Fruit fly (Drosophila melanogaster): ENCODE measurements around the gene NimA.

NimA gene

DNA sequence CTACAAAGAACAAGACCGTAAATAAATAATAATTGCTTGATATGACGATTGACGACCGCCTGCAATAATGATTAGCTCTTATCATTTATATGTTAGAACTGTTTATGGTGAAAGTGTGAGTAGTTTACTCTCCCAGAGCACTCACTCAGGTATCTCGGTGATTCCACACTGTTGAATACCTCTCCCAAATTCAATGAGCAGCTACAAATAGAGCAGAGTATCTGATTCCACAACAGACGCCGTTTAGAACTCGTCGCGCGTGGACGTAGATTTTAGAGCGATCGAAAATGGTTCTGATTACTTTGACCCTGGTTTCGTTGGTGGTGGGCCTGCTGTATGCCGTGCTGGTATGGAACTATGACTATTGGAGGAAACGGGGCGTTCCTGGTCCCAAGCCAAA is 19.7 kb downstream of the NimA start, which contains the start of gene Cyp28a5:
TSS of gene Cyp28a5 (plus strand) at position 230 of the 400 bp plus-strand sequence.
- no peak for TF ChIP-seq CG32264 (GFP tag; optimal IDR thresholded peaks at IDR 0.05)
- no peak for TF ChIP-seq h (GFP tag; optimal IDR thresholded peaks at IDR 0.05)
- no peak for TF ChIP-seq Rel (GFP tag; optimal IDR thresholded peaks at IDR 0.05)
- TF ChIP-seq Rel (tag; optimal IDR thresholded peaks at IDR 0.05) = no peak
- no peak for TF ChIP-seq foxo (GFP tag; optimal IDR thresholded peaks at IDR 0.05)
- TF ChIP-seq br (GFP tag; optimal IDR thresholded peaks at IDR 0.05) = no peak
- TF ChIP-seq lola (GFP tag; optimal IDR thresholded peaks at IDR 0.05) = no peak
- no peak for TF ChIP-seq woc (GFP tag; optimal IDR thresholded peaks at IDR 0.05)
- TF ChIP-seq GATAd (GFP tag; optimal IDR thresholded peaks at IDR 0.05) = no peak
- no peak for TF ChIP-seq Myc (optimal IDR thresholded peaks at IDR 0.05)
- TF ChIP-seq brk (GFP tag; optimal IDR thresholded peaks at IDR 0.05) = no peak
- no peak for TF ChIP-seq CG9705 (GFP tag; optimal IDR thresholded peaks at IDR 0.05)
- TF ChIP-seq usp (GFP tag; optimal IDR thresholded peaks at IDR 0.05) = no peak
- no peak for TF ChIP-seq jim (GFP tag; optimal IDR thresholded peaks at IDR 0.05)
- no peak for TF ChIP-seq dmrt93B (GFP tag; optimal IDR thresholded peaks at IDR 0.05)
- no peak for TF ChIP-seq Hr83 (GFP tag; optimal IDR thresholded peaks at IDR 0.05; ENCODE audit: poor library complexity, severe bottlenecking)
- no peak for TF ChIP-seq Hnf4 (GFP tag; optimal IDR thresholded peaks at IDR 0.05)
- TF ChIP-seq Mio (GFP tag; optimal IDR thresholded peaks at IDR 0.05) = no peak
- no peak for TF ChIP-seq Dfd (GFP tag; optimal IDR thresholded peaks at IDR 0.05)
- no peak for TF ChIP-seq Dif (GFP tag; optimal IDR thresholded peaks at IDR 0.05; ENCODE audit: partially characterized antibody)
- no peak for TF ChIP-seq Jra (GFP tag; optimal IDR thresholded peaks at IDR 0.05)

DNA sequence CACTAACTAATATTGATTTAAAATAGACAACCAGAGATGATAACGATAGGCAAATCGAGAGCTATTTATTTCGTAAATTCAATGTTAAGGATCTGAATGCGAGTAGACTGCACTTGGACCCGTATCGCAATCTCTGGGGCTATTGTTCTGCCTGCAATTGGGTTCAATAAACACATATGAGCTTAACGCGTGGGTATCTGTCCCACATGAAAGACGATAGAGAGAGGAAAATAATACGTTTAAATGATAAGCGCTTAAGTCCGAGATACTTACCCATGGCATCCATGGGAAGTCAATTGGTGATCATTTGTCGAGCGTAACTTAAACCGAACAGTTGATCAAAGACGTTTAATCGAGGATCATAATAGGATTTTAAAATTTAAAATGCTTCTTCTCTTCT is 22.5 kb downstream of the NimA start, which contains the start of gene NimC2:
TSS of gene NimC2 (plus strand) at position 301 of the 400 bp plus-strand sequence.
- TF ChIP-seq tai (GFP tag; optimal IDR thresholded peaks at IDR 0.05) = no peak

DNA sequence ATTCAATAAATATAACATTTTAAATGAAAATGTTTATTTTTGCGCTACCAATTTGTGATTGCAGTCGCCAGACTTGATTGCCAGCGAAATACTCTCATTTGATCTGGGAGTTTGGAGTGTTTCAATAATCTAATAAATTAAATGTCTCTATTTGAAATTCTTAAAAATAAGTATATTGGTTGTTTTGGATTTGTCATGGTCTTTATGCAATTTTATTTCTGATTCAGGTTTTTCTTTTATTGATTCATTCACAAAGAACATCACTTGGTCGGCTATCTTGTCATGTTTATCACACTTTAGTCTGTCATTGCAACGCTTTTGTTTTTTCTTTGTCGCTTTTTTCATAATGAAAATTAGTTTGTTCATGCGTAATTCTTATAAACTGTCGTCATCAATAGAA is 41.6 kb downstream of the NimA start:
- peak; percentile 6 for TF ChIP-seq sage (GFP tag; optimal IDR thresholded peaks at IDR 0.05)
- no peak for TF ChIP-seq Mio (GFP tag; optimal IDR thresholded peaks at IDR 0.05)
- TF ChIP-seq rgr (GFP tag; optimal IDR thresholded peaks at IDR 0.05) = peak; percentile 19
- peak; percentile 63 for TF ChIP-seq HLH106 (tag; optimal IDR thresholded peaks at IDR 0.05)
- no peak for TF ChIP-seq woc (GFP tag; optimal IDR thresholded peaks at IDR 0.05)
- TF ChIP-seq Jra (GFP tag; optimal IDR thresholded peaks at IDR 0.05) = no peak
- TF ChIP-seq CG9705 (GFP tag; optimal IDR thresholded peaks at IDR 0.05) = no peak
- TF ChIP-seq Rel (GFP tag; optimal IDR thresholded peaks at IDR 0.05) = no peak
- TF ChIP-seq Rel (tag; optimal IDR thresholded peaks at IDR 0.05) = no peak
- TF ChIP-seq dl (GFP tag; optimal IDR thresholded peaks at IDR 0.05; ENCODE audit: insufficient read depth in 1 of 2, partially characterized antibody in 2 of 2) = no peak
- peak; percentile 34 for TF ChIP-seq h (GFP tag; optimal IDR thresholded peaks at IDR 0.05)
- TF ChIP-seq foxo (GFP tag; optimal IDR thresholded peaks at IDR 0.05) = peak in 1 of 2 experiments; percentile 36

DNA sequence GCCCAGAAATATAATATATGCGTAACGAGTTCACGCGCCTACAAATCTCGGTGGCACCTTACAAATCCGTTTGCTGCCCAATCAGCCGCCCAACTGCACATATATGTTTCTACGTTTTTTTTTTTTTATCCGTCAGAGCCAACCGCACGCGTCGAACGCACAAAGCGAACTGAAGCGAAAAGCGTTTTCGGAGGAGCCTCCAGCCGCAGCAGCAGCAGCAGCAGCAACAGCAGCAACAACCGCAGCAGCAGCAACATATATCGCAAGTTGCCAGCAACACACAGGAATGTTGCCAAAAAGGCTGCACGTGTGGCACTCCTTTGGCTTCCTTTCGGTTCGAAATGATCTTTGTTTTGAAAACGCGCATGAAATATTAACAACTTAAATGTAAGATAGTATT is 43.7 kb downstream of the NimA start, which contains the start of gene rk:
TSS of gene rk (minus strand) at position 171 of the 400 bp plus-strand sequence.
- TF ChIP-seq Dfd (GFP tag; optimal IDR thresholded peaks at IDR 0.05) = peak; percentile 65
- no peak for TF ChIP-seq brk (GFP tag; optimal IDR thresholded peaks at IDR 0.05)

DNA sequence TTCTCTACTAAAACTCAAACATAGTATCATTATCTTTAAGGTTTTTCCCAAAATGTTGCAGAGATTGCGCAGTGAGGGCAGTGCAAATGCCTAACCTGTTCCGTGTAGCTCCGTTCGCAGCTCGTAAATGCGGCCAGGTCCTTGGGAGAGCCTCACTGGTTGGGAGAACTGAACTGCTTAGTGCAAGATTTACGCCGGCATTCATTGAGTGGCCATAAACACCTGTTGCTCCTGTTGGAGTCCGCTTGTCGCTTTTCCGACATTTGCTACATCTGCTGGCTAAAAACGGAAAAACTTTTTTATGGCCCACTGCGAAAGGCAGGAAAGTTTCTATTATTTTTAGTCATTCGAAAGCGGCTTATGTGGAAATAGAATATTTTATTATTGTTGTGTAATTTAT is 44.5 kb downstream of the NimA start:
- TF ChIP-seq usp (GFP tag; optimal IDR thresholded peaks at IDR 0.05) (no peak), CrebA (GFP tag; optimal IDR thresholded peaks at IDR 0.05; ENCODE audit: borderline replicate concordance) (no peak), tai (GFP tag; optimal IDR thresholded peaks at IDR 0.05) (no peak), Hr83 (GFP tag; optimal IDR thresholded peaks at IDR 0.05; ENCODE audit: poor library complexity, severe bottlenecking) (no peak), Hnf4 (GFP tag; optimal IDR thresholded peaks at IDR 0.05) (no peak), rgr (GFP tag; optimal IDR thresholded peaks at IDR 0.05) (no peak), CG9705 (GFP tag; optimal IDR thresholded peaks at IDR 0.05) (no peak), Myc (optimal IDR thresholded peaks at IDR 0.05) (no peak), Abd-B (GFP tag; optimal IDR thresholded peaks at IDR 0.05) (no peak), fru (GFP tag; optimal IDR thresholded peaks at IDR 0.05) (no peak), Dif (GFP tag; optimal IDR thresholded peaks at IDR 0.05; ENCODE audit: partially characterized antibody) (no peak), psq (GFP tag; optimal IDR thresholded peaks at IDR 0.05) (no peak)

DNA sequence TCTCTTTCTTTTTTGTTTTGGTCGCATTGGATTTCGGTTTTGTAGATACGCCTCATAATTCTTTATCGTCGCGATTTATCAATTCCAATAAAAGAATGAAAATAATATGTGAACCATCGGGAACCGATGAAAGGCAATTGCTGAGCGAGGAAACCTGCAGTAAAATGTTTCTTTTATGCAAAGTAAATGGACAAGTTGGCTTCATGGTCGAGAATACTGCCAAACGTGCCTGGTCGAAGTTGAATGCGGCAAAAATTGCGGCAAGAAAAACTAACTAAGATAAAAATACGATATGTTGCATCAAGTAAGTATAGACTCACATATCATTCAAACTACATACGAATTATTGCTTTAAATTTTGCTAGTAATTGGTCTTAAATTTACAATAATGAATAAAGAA is 50.5 kb downstream of the NimA start, which contains the start of gene CG42692:
TSS of gene CG42692 (plus strand) at position 301 of the 400 bp plus-strand sequence.
- no peak for TF ChIP-seq Rel (GFP tag; optimal IDR thresholded peaks at IDR 0.05)
- TF ChIP-seq Rel (tag; optimal IDR thresholded peaks at IDR 0.05) = no peak
- TF ChIP-seq Hnf4 (GFP tag; optimal IDR thresholded peaks at IDR 0.05) = no peak
- TF ChIP-seq usp (GFP tag; optimal IDR thresholded peaks at IDR 0.05) = no peak
- TF ChIP-seq Myc (optimal IDR thresholded peaks at IDR 0.05) = no peak
- TF ChIP-seq Mio (GFP tag; optimal IDR thresholded peaks at IDR 0.05) = no peak
- TF ChIP-seq ey (GFP tag; optimal IDR thresholded peaks at IDR 0.05) = no peak

Measured in whole organism, wandering third instar larva.